Worm (Caenorhabditis elegans) whole organism, early embryonic: ENCODE results near the gene F13E9.19.

Experiments used
- B0310.2 ChIP-seq: sonication (generic microtip); optimal IDR thresholded peaks from 2 replicates; lab custom pipeline; 2016; ENCODE audit warnings: mild to moderate bottlenecking, missing genetic modification characterization, missing compliant biosample characterization
- ama-1 ChIP-seq: fragments of 150-350 bp; optimal IDR thresholded peaks from 2 replicates; lab custom pipeline; 2014
- ceh-13 ChIP-seq: fragments of 200-800 bp; sonication (Bioruptor generic); optimal IDR thresholded peaks from 2 replicates; lab custom pipeline; 2018; ENCODE audit warnings: mild to moderate bottlenecking, missing genetic modification characterization, missing compliant biosample characterization
- flt-1 ChIP-seq: fragments of 200-800 bp; sonication (Bioruptor generic); IDR thresholded peaks from 2 replicates; pipeline ENCODE4 v1.3.6; 2022; ENCODE audit warnings: missing genetic modification characterization, missing compliant biosample characterization
- scrt-1 ChIP-seq: fragments of 200-800 bp; sonication (Bioruptor generic); IDR thresholded peaks from 2 replicates; pipeline ENCODE4 v1.3.6; 2022; ENCODE audit warnings: missing genetic modification characterization, missing compliant biosample characterization

DNA sequence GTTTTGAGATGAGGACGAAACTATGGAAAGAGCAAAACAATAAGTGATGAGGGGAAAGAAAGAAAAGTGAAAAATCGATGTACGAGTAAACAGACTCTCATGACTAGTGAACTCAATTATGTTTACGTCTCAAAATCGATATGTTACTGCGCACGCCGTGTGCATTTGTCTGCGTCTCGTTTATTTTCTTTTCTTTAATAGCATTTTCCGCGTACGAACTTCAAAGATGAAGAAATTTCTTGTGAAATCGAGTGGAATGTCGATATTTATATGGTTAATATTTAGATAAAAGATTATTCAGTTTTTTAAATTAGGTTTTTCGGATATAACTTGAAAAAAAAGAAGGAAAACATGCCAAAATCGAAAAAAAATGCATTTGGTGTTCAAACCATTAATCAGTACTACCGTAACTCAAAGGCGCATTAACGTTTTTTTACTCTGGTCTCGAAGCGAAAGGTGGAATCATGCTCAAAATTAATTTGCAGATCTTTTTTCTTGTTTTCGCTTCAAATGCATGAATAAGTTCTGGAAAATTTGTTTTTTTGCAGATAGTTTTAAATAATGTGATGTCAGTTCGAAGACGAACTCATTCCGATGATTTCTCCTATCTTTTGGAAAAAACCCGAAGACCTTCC lies 37.8 kb downstream of the F13E9.19 start, which contains the start of gene fic-1:
- TF ChIP-seq ama-1 (lab: Kevin White, UChicago) (no peak), B0310.2 (tag; lab: Kevin White, UChicago) (no peak), scrt-1 (no peak), ceh-13 (GFP tag; lab: Kevin White, UChicago) (no peak), flt-1 (GFP tag; lab: Robert Waterston, UW) (no peak)
